Fruit fly (Drosophila melanogaster): ENCODE measurements around the gene CG17919.

DNA sequence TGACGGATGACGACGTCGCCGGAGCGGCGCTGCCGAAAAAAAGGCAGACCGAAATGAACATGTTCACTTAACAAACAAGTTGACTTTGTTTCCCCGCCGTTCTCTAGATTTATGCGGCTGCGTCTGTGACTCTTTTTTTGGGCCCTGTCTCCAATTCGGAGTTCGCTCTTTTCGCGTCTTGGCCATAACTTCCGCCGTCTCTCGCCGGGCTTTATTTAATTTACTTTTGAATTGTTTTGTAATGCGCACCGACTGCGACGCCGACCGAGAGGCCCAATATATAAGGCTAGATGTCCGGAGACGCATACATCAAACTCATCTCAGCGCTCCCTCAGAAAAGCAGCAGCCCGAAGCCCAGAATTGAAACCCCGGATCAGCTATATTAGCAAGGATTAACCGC lies 45.0 kb upstream of the CG17919 start, which contains the start of gene Osi14:
- TF ChIP-seq slou (GFP tag; optimal IDR thresholded peaks at IDR 0.05) (no peak), tin (GFP tag; optimal IDR thresholded peaks at IDR 0.05) (no peak), CG34422 (GFP tag; IDR thresholded peaks at IDR 0.05) (no peak), CG8478 (optimal IDR thresholded peaks at IDR 0.05) (no peak), CG4854 (GFP tag; optimal IDR thresholded peaks at IDR 0.05) (no peak), Kr (GFP tag; optimal IDR thresholded peaks at IDR 0.05) (no peak)

Data from whole organism, embryonic.